Fruit fly (Drosophila melanogaster) whole organism, pupa: ENCODE results near the gene meng.

ENCODE experiments used
- CG10348 ChIP-seq: fragments of 200-800 bp; sonication (Bioruptor generic); IDR thresholded peaks from 2 replicates; pipeline ENCODE4 v1.3.6; 2022; ENCODE audit warnings: missing biosample characterization, missing genetic modification characterization
- CG12605 ChIP-seq: fragments of 200-800 bp; sonication (Bioruptor generic); IDR thresholded peaks from 2 replicates; pipeline ENCODE4 v1.3.6; 2022; ENCODE audit warnings: missing biosample characterization, missing genetic modification characterization
- CG13204 ChIP-seq: fragments of 200-800 bp; sonication (Bioruptor generic); optimal IDR thresholded peaks from 2 replicates; lab custom pipeline; 2018; ENCODE audit warnings: missing biosample characterization, mild to moderate bottlenecking, missing genetic modification characterization, moderate library complexity
- CG14655 ChIP-seq: fragments of 200-800 bp; sonication (Bioruptor generic); optimal IDR thresholded peaks from 3 replicates; lab custom pipeline; 2017; ENCODE audit warnings: mild to moderate bottlenecking, missing biosample characterization, missing genetic modification reagents, missing genetic modification characterization
- CG15710 ChIP-seq: fragments of 200-800 bp; sonication (Bioruptor generic); optimal IDR thresholded peaks from 2 replicates; lab custom pipeline; 2018; ENCODE audit warnings: missing biosample characterization, mild to moderate bottlenecking, missing genetic modification characterization, moderate library complexity
- CG17806 ChIP-seq: fragments of 200-800 bp; sonication (Bioruptor generic); optimal IDR thresholded peaks from 2 replicates; lab custom pipeline; 2018; ENCODE audit warnings: missing biosample characterization, mild to moderate bottlenecking, missing genetic modification characterization, moderate library complexity
- CG32121 ChIP-seq: fragments of 200-800 bp; sonication (Bioruptor generic); IDR thresholded peaks from 2 replicates; pipeline ENCODE4 v1.3.6; 2022; ENCODE audit warnings: missing biosample characterization, missing genetic modification characterization
- CG34367 ChIP-seq: fragments of 200-800 bp; sonication (Bioruptor generic); optimal IDR thresholded peaks from 2 replicates; lab custom pipeline; 2018; ENCODE audit warnings: missing biosample characterization, mild to moderate bottlenecking, missing genetic modification characterization
- CG4496 ChIP-seq: fragments of 200-800 bp; sonication (Bioruptor generic); IDR thresholded peaks from 3 replicates; pipeline ENCODE4 v1.3.6; 2022; ENCODE audit warnings: missing biosample characterization, missing genetic modification characterization
- CG8159 ChIP-seq: fragments of 200-800 bp; sonication (Bioruptor generic); optimal IDR thresholded peaks from 3 replicates; lab custom pipeline; 2018; ENCODE audit warnings: missing biosample characterization, mild to moderate bottlenecking, missing genetic modification characterization, moderate library complexity
- CG8301 ChIP-seq: fragments of 200-800 bp; sonication (Bioruptor generic); optimal IDR thresholded peaks from 2 replicates; lab custom pipeline; 2018; ENCODE audit warnings: missing biosample characterization, mild to moderate bottlenecking, missing genetic modification characterization
- CG9948 ChIP-seq: fragments of 200-800 bp; sonication (Bioruptor generic); optimal IDR thresholded peaks from 2 replicates; lab custom pipeline; 2018; ENCODE audit warnings: missing biosample characterization, mild to moderate bottlenecking, missing genetic modification characterization, moderate library complexity
- D1 ChIP-seq: fragments of 200-800 bp; sonication (Bioruptor generic); optimal IDR thresholded peaks from 2 replicates; lab custom pipeline; 2018; ENCODE audit warnings: missing biosample characterization, mild to moderate bottlenecking, missing genetic modification characterization, moderate library complexity
- EcR ChIP-seq: fragments of 200-800 bp; sonication (Bioruptor generic); optimal IDR thresholded peaks from 3 replicates; lab custom pipeline; 2019; ENCODE audit warnings: missing biosample characterization, missing genetic modification characterization, mild to moderate bottlenecking, moderate library complexity, missing genetic modification reagents
- Ets98B ChIP-seq: fragments of 200-800 bp; sonication (Bioruptor generic); IDR thresholded peaks from 2 replicates; pipeline ENCODE4 v1.3.6; 2022; ENCODE audit warnings: missing biosample characterization, missing genetic modification characterization
- Pif1A ChIP-seq: fragments of 200-800 bp; sonication (Bioruptor generic); optimal IDR thresholded peaks from 3 replicates; lab custom pipeline; 2016; ENCODE audit warnings: missing biosample characterization, missing genetic modification characterization
- Pif1B ChIP-seq: fragments of 200-800 bp; sonication (Bioruptor generic); optimal IDR thresholded peaks from 3 replicates; lab custom pipeline; 2016; ENCODE audit warnings: missing biosample characterization, missing genetic modification characterization
- Snoo ChIP-seq: fragments of 200-800 bp; sonication (Bioruptor generic); optimal IDR thresholded peaks from 3 replicates; lab custom pipeline; 2017; ENCODE audit warnings: missing biosample characterization, mild to moderate bottlenecking, missing genetic modification characterization, inconsistent platforms
- fd96Ca ChIP-seq: fragments of 200-800 bp; sonication (Bioruptor generic); IDR thresholded peaks from 3 replicates; pipeline ENCODE4 v1.3.6; 2022; ENCODE audit warnings: missing biosample characterization, missing genetic modification characterization
- gl ChIP-seq: fragments of 200-800 bp; sonication (Bioruptor generic); optimal IDR thresholded peaks from 2 replicates; lab custom pipeline; 2018; ENCODE audit warnings: missing biosample characterization, mild to moderate bottlenecking, missing genetic modification characterization
- rn ChIP-seq: fragments of 200-800 bp; sonication (Bioruptor generic); IDR thresholded peaks from 2 replicates; pipeline ENCODE4 v1.3.6; 2022; ENCODE audit warnings: missing biosample characterization, missing genetic modification characterization

Gene meng

DNA sequence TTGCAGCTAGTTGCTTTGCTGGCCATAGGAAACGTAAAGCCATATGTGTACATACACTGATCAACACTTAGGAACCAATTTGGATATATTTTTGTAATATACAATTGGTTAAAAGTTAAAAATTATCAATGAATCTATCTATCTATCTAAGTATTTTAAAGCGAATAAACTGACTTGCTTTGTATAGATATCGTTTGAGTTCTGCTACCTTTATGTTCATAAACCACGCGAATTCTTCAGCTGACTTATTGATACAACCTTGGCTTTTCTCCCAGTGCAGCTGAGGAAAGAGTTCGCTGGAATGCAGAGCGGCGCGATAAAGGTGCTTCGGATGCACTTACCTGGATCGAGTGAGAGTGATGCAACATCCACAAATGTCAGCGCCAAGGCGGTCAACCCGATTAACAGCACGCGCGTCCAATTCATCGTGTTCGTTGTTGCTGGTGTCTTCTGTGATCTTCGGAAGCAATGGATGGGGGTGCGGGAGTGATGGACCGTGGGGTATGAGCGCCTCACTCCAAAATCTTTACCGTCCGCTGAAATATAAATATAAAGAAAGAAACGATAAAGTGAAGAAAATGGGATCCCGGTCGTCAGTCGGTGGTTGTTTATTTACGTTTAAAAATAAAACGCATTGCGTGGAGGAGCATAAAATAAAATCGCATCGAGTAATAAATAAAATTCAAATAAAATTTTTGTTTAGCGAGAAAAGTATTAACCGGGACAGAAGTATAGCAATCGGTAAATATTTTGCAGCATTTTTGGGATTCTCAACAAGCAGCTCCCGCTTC, 40.7 kb upstream of the meng start:
- TF ChIP-seq fd96Ca (GFP tag; lab: Robert Waterston, UW) (no peak), CG9948 (tag; lab: Kevin White, UChicago) (peak; percentile 41), CG8159 (tag; lab: Kevin White, UChicago) (peak; percentile 62), CG4496 (GFP tag; lab: Robert Waterston, UW) (no peak), CG13204 (GFP tag; lab: Kevin White, UChicago) (peak; percentile 16), gl (tag; lab: Kevin White, UChicago) (no peak), CG12605 (GFP tag; lab: Robert Waterston, UW) (no peak), D1 (tag; lab: Kevin White, UChicago) (no peak), EcR (peak; percentile 55), Pif1B (GFP tag; lab: Kevin White, UChicago) (peak; percentile 39), CG34367 (tag; lab: Kevin White, UChicago) (peak; percentile 0), Pif1A (GFP tag; lab: Kevin White, UChicago) (peak; percentile 32), Ets98B (no peak), CG17806 (peak; percentile 34), CG15710 (tag; lab: Kevin White, UChicago) (peak; percentile 46)
- TF ChIP-seq, all 21 proteins: peak for 9

DNA sequence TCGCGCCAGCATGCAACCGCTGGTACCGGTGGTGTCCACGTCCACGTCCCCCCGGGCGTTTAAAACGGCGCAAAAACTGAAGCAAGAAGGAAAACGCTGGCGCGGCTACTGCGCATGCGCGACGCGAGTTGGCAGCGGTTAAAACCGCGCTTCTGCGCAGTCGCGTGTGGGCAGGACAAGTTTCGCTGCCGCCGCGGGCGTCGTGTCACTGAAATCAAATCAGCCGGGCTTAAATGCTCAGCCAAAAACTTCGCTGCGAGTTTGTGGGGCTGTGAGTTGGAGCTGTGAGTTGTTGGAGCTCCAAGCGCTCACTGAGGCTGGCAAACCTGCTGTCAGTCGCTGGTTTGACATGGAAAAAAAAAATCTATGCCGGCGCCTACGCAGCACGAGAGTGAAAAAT, 37.2 kb upstream of the meng start:
- TF ChIP-seq gl (tag; lab: Kevin White, UChicago) = no peak
- TF ChIP-seq fd96Ca (GFP tag; lab: Robert Waterston, UW) = 0 out of 3 replicates have a peak, but pooled peaks have one; percentile 18
- no peak for TF ChIP-seq CG15710 (tag; lab: Kevin White, UChicago)
- TF ChIP-seq CG13204 (GFP tag; lab: Kevin White, UChicago) = no peak
- TF ChIP-seq CG12605 (GFP tag; lab: Robert Waterston, UW) = no peak
- TF ChIP-seq Snoo (tag; lab: Kevin White, UChicago) = no peak
- no peak for TF ChIP-seq CG14655
- peak; percentile 55; the same call in 1 of the 3 replicates for TF ChIP-seq CG4496 (GFP tag; lab: Robert Waterston, UW)
- peak; percentile 14; the same call in 1 of the 2 replicates for TF ChIP-seq Ets98B
- no peak for TF ChIP-seq EcR
- TF ChIP-seq CG32121 = no peak

dm6 chr2L:6706368-6706919, 35.9 kb upstream of the meng start:
- no peak for TF ChIP-seq CG17806
- no peak for TF ChIP-seq D1 (tag; lab: Kevin White, UChicago)
- no peak for TF ChIP-seq CG8301 (tag; lab: Kevin White, UChicago)

dm6 chr2L:6708997-6709662, 33.2 kb upstream of the meng start, which contains the start of gene Tsp:
TSS of gene Tsp (minus strand) at chr2L:6709086.
- no peak for TF ChIP-seq D1 (tag; lab: Kevin White, UChicago)
- TF ChIP-seq CG32121 = no peak
- no peak for TF ChIP-seq fd96Ca (GFP tag; lab: Robert Waterston, UW)
- no peak for TF ChIP-seq CG9948 (tag; lab: Kevin White, UChicago)
- TF ChIP-seq CG8301 (tag; lab: Kevin White, UChicago) = no peak
- TF ChIP-seq CG17806 = no peak
- no peak for TF ChIP-seq Pif1A (GFP tag; lab: Kevin White, UChicago)
- TF ChIP-seq CG4496 (GFP tag; lab: Robert Waterston, UW) = peak; percentile 63; the same call in 2 of the 3 replicates
- TF ChIP-seq rn (GFP tag; lab: Robert Waterston, UW) = no peak
- no peak for TF ChIP-seq Snoo (tag; lab: Kevin White, UChicago)
- TF ChIP-seq EcR = peak; percentile 36
- no peak for TF ChIP-seq CG15710 (tag; lab: Kevin White, UChicago)
- TF ChIP-seq CG13204 (GFP tag; lab: Kevin White, UChicago) = peak; percentile 39
- TF ChIP-seq Ets98B = no peak; the same call in 1 of the 2 replicates
- TF ChIP-seq CG34367 (tag; lab: Kevin White, UChicago) = no peak
- TF ChIP-seq CG8159 (tag; lab: Kevin White, UChicago) = peak; percentile 3
- TF ChIP-seq gl (tag; lab: Kevin White, UChicago) = peak; percentile 31
- TF ChIP-seq CG10348 (GFP tag; lab: Robert Waterston, UW) = no peak
- TF ChIP-seq CG14655 = peak; percentile 8
- no peak for TF ChIP-seq Pif1B (GFP tag; lab: Kevin White, UChicago)
- peak; percentile 29; the same call in 1 of the 2 replicates for TF ChIP-seq CG12605 (GFP tag; lab: Robert Waterston, UW)
- TF ChIP-seq, all 21 proteins: peak for 7

DNA sequence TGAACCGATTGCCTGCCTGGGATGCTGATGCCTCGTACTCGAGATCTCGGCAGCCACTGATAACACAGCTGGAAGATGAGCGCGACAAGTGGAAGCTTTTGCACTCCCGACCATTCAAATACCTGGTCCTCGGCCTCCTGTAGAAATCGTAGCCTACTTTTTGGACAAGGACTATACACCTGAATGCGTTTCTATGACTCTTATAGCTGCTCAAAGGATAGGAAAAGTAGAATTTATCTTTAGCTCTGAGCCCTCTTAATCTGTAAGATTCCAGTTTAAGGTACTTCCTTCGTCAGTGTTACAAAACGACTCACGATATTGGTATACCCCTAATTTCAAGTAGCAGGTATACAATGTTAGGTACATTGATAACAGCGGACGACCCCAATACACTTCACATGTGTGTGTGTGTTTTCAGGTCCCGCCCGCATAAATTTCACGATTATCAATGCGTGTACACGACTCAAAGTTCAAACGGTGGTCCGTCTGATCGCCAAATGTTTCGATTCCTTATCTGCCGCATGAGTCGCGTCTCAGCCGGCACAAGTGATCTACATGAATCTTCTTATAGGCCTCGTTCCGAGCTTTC, 26.0 kb upstream of the meng start, which contains the start of gene AkhR:
TSS of gene AkhR (minus strand) at position 5 of the 589 bp plus-strand sequence.
- TF ChIP-seq fd96Ca (GFP tag; lab: Robert Waterston, UW) = no peak
- no peak for TF ChIP-seq CG12605 (GFP tag; lab: Robert Waterston, UW)
- no peak for TF ChIP-seq Ets98B
- no peak for TF ChIP-seq Pif1A (GFP tag; lab: Kevin White, UChicago)
- no peak for TF ChIP-seq CG10348 (GFP tag; lab: Robert Waterston, UW)
- TF ChIP-seq D1 (tag; lab: Kevin White, UChicago) = no peak
- no peak for TF ChIP-seq Snoo (tag; lab: Kevin White, UChicago)
- no peak for TF ChIP-seq CG9948 (tag; lab: Kevin White, UChicago)
- TF ChIP-seq rn (GFP tag; lab: Robert Waterston, UW) = no peak
- TF ChIP-seq CG17806 = no peak
- TF ChIP-seq CG34367 (tag; lab: Kevin White, UChicago) = no peak
- no peak for TF ChIP-seq CG4496 (GFP tag; lab: Robert Waterston, UW)
- TF ChIP-seq CG32121 = no peak
- TF ChIP-seq Pif1B (GFP tag; lab: Kevin White, UChicago) = no peak
- TF ChIP-seq CG13204 (GFP tag; lab: Kevin White, UChicago) = no peak
